Worm (Caenorhabditis elegans): ENCODE results near the gene F56B3.6.
"Not testable (repeated sequence)": the region's sequence is repeated elsewhere in the genome, so short reads cannot be mapped to it uniquely, and the experiment has no call there.

Gene F56B3.6

ce11 chrIV:763377-764063 is 24.3 kb upstream of the F56B3.6 start, which contains the start of gene col-103:
TSS of gene col-103 (minus strand) at chrIV:763678.
- TF ChIP-seq gmeb-2 (tag; optimal IDR thresholded peaks at IDR 0.05), result no peak
- TF ChIP-seq ama-1 (optimal IDR thresholded peaks at IDR 0.05), result no peak
- no peak for TF ChIP-seq pros-1 (tag; optimal IDR thresholded peaks at IDR 0.05)
- no peak for TF ChIP-seq ceh-9 (tag; optimal IDR thresholded peaks at IDR 0.05)
- no peak for TF ChIP-seq ceh-24 (tag; optimal IDR thresholded peaks at IDR 0.05)
- TF ChIP-seq hlh-6 (tag; optimal IDR thresholded peaks at IDR 0.05), result no peak
- TF ChIP-seq ztf-16 (tag; optimal IDR thresholded peaks at IDR 0.05), result no peak
- TF ChIP-seq C08G9.2 (tag; optimal IDR thresholded peaks at IDR 0.05), result no peak
- TF ChIP-seq npax-4 (tag; optimal IDR thresholded peaks at IDR 0.05), result no peak

- TF ChIP-seq fkh-6 (tag; optimal IDR thresholded peaks at IDR 0.05) (no peak), pag-3 (tag; optimal IDR thresholded peaks at IDR 0.05; ENCODE audit: borderline replicate concordance) (no peak), Y22D7AL.16 (tag; optimal IDR thresholded peaks at IDR 0.05) (no peak), elt-2 (tag; optimal IDR thresholded peaks at IDR 0.05) (no peak), tbx-2 (tag; optimal IDR thresholded peaks at IDR 0.05) (no peak), dve-1 (tag; optimal IDR thresholded peaks at IDR 0.05) (no peak), ahr-1 (tag; optimal IDR thresholded peaks at IDR 0.05) (no peak), pha-2 (tag; optimal IDR thresholded peaks at IDR 0.05) (no peak), ama-1 (optimal IDR thresholded peaks at IDR 0.05) (no peak), ceh-9 (tag; optimal IDR thresholded peaks at IDR 0.05) (no peak), pha-4 (tag; optimal IDR thresholded peaks at IDR 0.05) (no peak), nhr-232 (tag; optimal IDR thresholded peaks at IDR 0.05) (no peak), sox-4 (tag; optimal IDR thresholded peaks at IDR 0.05) (no peak), pat-9 (tag; optimal IDR thresholded peaks at IDR 0.05) (no peak), ceh-18 (tag; optimal IDR thresholded peaks at IDR 0.05) (no peak), unc-3 (GFP tag; conservative IDR thresholded peaks at IDR 0.05) (no peak), unc-3 (tag; optimal IDR thresholded peaks at IDR 0.05) (no peak), lin-11 (tag; optimal IDR thresholded peaks at IDR 0.05) (no peak), sdc-2 (tag; optimal IDR thresholded peaks at IDR 0.05) (no peak), gmeb-2 (tag; optimal IDR thresholded peaks at IDR 0.05) (no peak), ceh-6 (GFP tag; optimal IDR thresholded peaks at IDR 0.05) (no peak)
Measured at ce11 chrIV:768312-768711, 19.5 kb upstream of the F56B3.6 start, which contains the start of gene F56B3.2. TSS of gene F56B3.2 (minus strand) at chrIV:768584.

ce11 chrIV:771061-771460 is 16.8 kb upstream of the F56B3.6 start, which contains the start of gene F56B3.9:
TSS of gene F56B3.9 (plus strand) at chrIV:771361.
- not testable (repeated sequence) for TF ChIP-seq che-1 (tag; optimal IDR thresholded peaks at IDR 0.05); ceh-9 (tag; optimal IDR thresholded peaks at IDR 0.05); ceh-45 (GFP tag; IDR thresholded peaks at IDR 0.05)

ce11 chrIV:772931-773330 is 14.9 kb upstream of the F56B3.6 start, which contains the start of gene mrpl-2:
TSS of gene mrpl-2 (plus strand) at chrIV:773237.
- no peak for TF ChIP-seq ceh-18 (tag; optimal IDR thresholded peaks at IDR 0.05)
- TF ChIP-seq elt-2 (tag; optimal IDR thresholded peaks at IDR 0.05), result peak; percentile 9
- TF ChIP-seq ceh-19 (GFP tag; optimal IDR thresholded peaks at IDR 0.05), result no peak

- no peak for TF ChIP-seq ceh-19 (GFP tag; optimal IDR thresholded peaks at IDR 0.05)
- no peak for TF ChIP-seq F13H6.1 (tag; optimal IDR thresholded peaks at IDR 0.05)
- TF ChIP-seq ceh-24 (tag; optimal IDR thresholded peaks at IDR 0.05), result no peak
- TF ChIP-seq ahr-1 (tag; optimal IDR thresholded peaks at IDR 0.05), result no peak
- no peak for TF ChIP-seq hlh-6 (tag; optimal IDR thresholded peaks at IDR 0.05)
- no peak for TF ChIP-seq pat-9 (tag; optimal IDR thresholded peaks at IDR 0.05)
- TF ChIP-seq che-1 (tag; optimal IDR thresholded peaks at IDR 0.05), result no peak
- TF ChIP-seq ceh-22 (tag; optimal IDR thresholded peaks at IDR 0.05), result no peak
Measured at ce11 chrIV:773580-773979, 14.3 kb upstream of the F56B3.6 start.
